Worm (Caenorhabditis elegans) whole organism, L2 larva: ENCODE data around the gene gst-4.

Source experiments
- egl-27 ChIP-seq: sonication (generic microtip); optimal IDR thresholded peaks from 3 replicates; lab custom pipeline; 2017; ENCODE audit warnings: missing biosample characterization, missing genetic modification reagents, missing genetic modification characterization
- nhr-12 ChIP-seq: fragments of 150-350 bp; optimal IDR thresholded peaks from 2 replicates; lab custom pipeline; 2014; ENCODE audit warnings: missing biosample characterization, missing genetic modification characterization
- zag-1 ChIP-seq: fragments of 150-350 bp; optimal IDR thresholded peaks from 2 replicates; lab custom pipeline; 2014; ENCODE audit warnings: missing biosample characterization, missing genetic modification characterization

ce11 chrIV:10164086-10164485 lies 22.1 kb downstream of the gst-4 start:
- TF ChIP-seq egl-27, result no peak
- no peak for TF ChIP-seq nhr-12 (tag; lab: Kevin White, UChicago)
- TF ChIP-seq zag-1 (tag; lab: Kevin White, UChicago), result no peak
